Fruit fly (Drosophila melanogaster) whole organism, embryonic: Measurements from ENCODE around the gene CG13833.

Experiments used
- Atf6 ChIP-seq: fragments of 200-800 bp; sonication (Bioruptor generic); IDR thresholded peaks from 2 replicates; pipeline ENCODE4 v1.3.6; 2022; ENCODE audit warnings: missing biosample characterization, missing genetic modification characterization
- B-H2 ChIP-seq: fragments of 200-800 bp; sonication (Bioruptor generic); optimal IDR thresholded peaks from 2 replicates; lab custom pipeline; 2018; ENCODE audit warnings: missing biosample characterization, mild to moderate bottlenecking, missing genetic modification characterization
- Bgb ChIP-seq: fragments of 200-800 bp; sonication (Bioruptor generic); IDR thresholded peaks from 2 replicates; pipeline ENCODE4 v1.3.6; 2022; ENCODE audit warnings: missing biosample characterization, missing genetic modification characterization; ENCODE audit not compliant: partially characterized antibody
- CG10274 ChIP-seq: fragments of 200-800 bp; sonication (Bioruptor generic); optimal IDR thresholded peaks from 3 replicates; lab custom pipeline; 2017; ENCODE audit warnings: missing biosample characterization, mild to moderate bottlenecking, missing genetic modification characterization
- CG10366 ChIP-seq: fragments of 200-800 bp; sonication (Bioruptor generic); IDR thresholded peaks from 2 replicates; pipeline ENCODE4 v1.3.6; 2022; ENCODE audit warnings: missing biosample characterization, missing genetic modification characterization
- CG11093 ChIP-seq: fragments of 200-800 bp; sonication (Bioruptor generic); IDR thresholded peaks from 3 replicates; pipeline ENCODE4 v1.3.6; 2022; ENCODE audit warnings: missing biosample characterization, missing genetic modification characterization
- CG13123 ChIP-seq: fragments of 200-800 bp; sonication (Bioruptor generic); optimal IDR thresholded peaks from 2 replicates; lab custom pipeline; 2016; ENCODE audit warnings: missing biosample characterization, missing genetic modification characterization
- CG13287 ChIP-seq: fragments of 200-800 bp; sonication (Bioruptor generic); IDR thresholded peaks from 2 replicates; pipeline ENCODE4 v1.3.6; 2022; ENCODE audit warnings: missing biosample characterization, missing genetic modification characterization; ENCODE audit not compliant: partially characterized antibody
- CG14441 ChIP-seq: fragments of 200-800 bp; sonication (Bioruptor generic); IDR thresholded peaks from 2 replicates; pipeline ENCODE4 v1.3.6; 2022; ENCODE audit warnings: missing biosample characterization, missing genetic modification characterization
- CG14860 ChIP-seq: fragments of 200-800 bp; sonication (Bioruptor generic); IDR thresholded peaks from 3 replicates; pipeline ENCODE4 v1.3.6; 2022; ENCODE audit warnings: missing biosample characterization, missing genetic modification characterization; ENCODE audit not compliant: partially characterized antibody
- CG1603 ChIP-seq: fragments of 200-800 bp; sonication (Bioruptor generic); optimal IDR thresholded peaks from 2 replicates; lab custom pipeline; 2019; ENCODE audit warnings: missing biosample characterization, mild to moderate bottlenecking, missing genetic modification characterization, moderate library complexity
- CG1647 ChIP-seq: fragments of 200-800 bp; sonication (Bioruptor generic); optimal IDR thresholded peaks from 3 replicates; lab custom pipeline; 2016; ENCODE audit warnings: missing biosample characterization, missing genetic modification characterization
- CG17361 ChIP-seq: fragments of 200-800 bp; sonication (Bioruptor generic); IDR thresholded peaks from 3 replicates; pipeline ENCODE4 v1.3.6; 2022; ENCODE audit warnings: missing biosample characterization, missing genetic modification characterization
- CG18599 ChIP-seq: fragments of 200-800 bp; sonication (Bioruptor generic); optimal IDR thresholded peaks from 3 replicates; lab custom pipeline; 2017; ENCODE audit warnings: missing biosample characterization, missing genetic modification characterization, mild to moderate bottlenecking, moderate library complexity, missing genetic modification reagents
- CG2678 ChIP-seq: fragments of 200-800 bp; sonication (Bioruptor generic); optimal IDR thresholded peaks from 3 replicates; lab custom pipeline; 2019; ENCODE audit warnings: missing biosample characterization, mild to moderate bottlenecking, missing genetic modification characterization, moderate library complexity
- CG32772 ChIP-seq: fragments of 200-800 bp; sonication (Bioruptor generic); IDR thresholded peaks from 2 replicates; pipeline ENCODE4 v1.3.6; 2022; ENCODE audit warnings: missing biosample characterization, missing genetic modification characterization
- CG3838 ChIP-seq: fragments of 200-800 bp; sonication (Bioruptor generic); optimal IDR thresholded peaks from 3 replicates; lab custom pipeline; 2016; ENCODE audit warnings: missing biosample characterization, missing genetic modification characterization
- CG6654 ChIP-seq: fragments of 200-800 bp; sonication (Bioruptor generic); optimal IDR thresholded peaks from 2 replicates; lab custom pipeline; 2017; ENCODE audit warnings: missing biosample characterization, mild to moderate bottlenecking, missing genetic modification characterization
- CG6813 ChIP-seq: fragments of 200-800 bp; sonication (Bioruptor generic); optimal IDR thresholded peaks from 2 replicates; lab custom pipeline; 2017; ENCODE audit warnings: missing biosample characterization, missing genetic modification characterization, mild to moderate bottlenecking, moderate library complexity, missing genetic modification reagents
- CG8089 ChIP-seq: fragments of 200-800 bp; sonication (Bioruptor generic); optimal IDR thresholded peaks from 3 replicates; lab custom pipeline; 2016; ENCODE audit warnings: missing biosample characterization, missing genetic modification characterization
- CHES-1-like ChIP-seq: fragments of 200-800 bp; sonication (Bioruptor generic); optimal IDR thresholded peaks from 2 replicates; lab custom pipeline; 2016; ENCODE audit warnings: missing biosample characterization, missing genetic modification characterization
- Chrac-16 ChIP-seq: fragments of 200-800 bp; sonication (Bioruptor generic); optimal IDR thresholded peaks from 3 replicates; lab custom pipeline; 2016; ENCODE audit warnings: missing biosample characterization, missing genetic modification characterization
- CkIIα-i1 ChIP-seq: fragments of 200-800 bp; sonication (Bioruptor generic); IDR thresholded peaks from 2 replicates; pipeline ENCODE4 v1.3.6; 2022; ENCODE audit warnings: missing biosample characterization, missing genetic modification characterization
- CoRest ChIP-seq: fragments of 200-800 bp; sonication (Bioruptor generic); optimal IDR thresholded peaks from 3 replicates; lab custom pipeline; 2018; ENCODE audit warnings: missing biosample characterization, mild to moderate bottlenecking, missing genetic modification characterization, moderate library complexity
- Mad ChIP-seq: fragments of 200-800 bp; sonication (Bioruptor generic); optimal IDR thresholded peaks from 2 replicates; lab custom pipeline; 2016; ENCODE audit warnings: missing biosample characterization, missing genetic modification characterization
- Meics ChIP-seq: fragments of 200-800 bp; sonication (Bioruptor generic); optimal IDR thresholded peaks from 2 replicates; lab custom pipeline; 2017; ENCODE audit warnings: missing biosample characterization, mild to moderate bottlenecking, missing genetic modification characterization
- NFAT ChIP-seq: fragments of 200-800 bp; sonication (Bioruptor generic); IDR thresholded peaks from 2 replicates; pipeline ENCODE4 v1.3.6; 2022; ENCODE audit warnings: missing biosample characterization, missing genetic modification characterization
- Side ChIP-seq: fragments of 200-800 bp; sonication (Bioruptor generic); optimal IDR thresholded peaks from 2 replicates; lab custom pipeline; 2016; ENCODE audit warnings: missing biosample characterization, missing genetic modification characterization
- Taf1 ChIP-seq: fragments of 200-800 bp; sonication (Bioruptor generic); IDR thresholded peaks from 2 replicates; pipeline ENCODE4 v1.3.6; 2022; ENCODE audit warnings: missing biosample characterization, missing genetic modification characterization
- ato ChIP-seq: fragments of 200-800 bp; sonication (Bioruptor generic); IDR thresholded peaks from 2 replicates; pipeline ENCODE4 v1.3.6; 2022; ENCODE audit warnings: missing biosample characterization, missing genetic modification characterization; ENCODE audit not compliant: partially characterized antibody
- az2 ChIP-seq: fragments of 200-800 bp; sonication (Bioruptor generic); optimal IDR thresholded peaks from 3 replicates; lab custom pipeline; 2016; ENCODE audit warnings: missing biosample characterization, missing genetic modification characterization
- bsh ChIP-seq, 2 experiments: fragments of 200-800 bp; sonication (Bioruptor generic); optimal IDR thresholded peaks; 2 replicates each; lab custom pipeline; 2017 to 2018; ENCODE audit warnings: mild to moderate bottlenecking in 2 of 2, missing biosample characterization in 2 of 2, missing genetic modification characterization in 2 of 2, moderate library complexity in 1 of 2
- dan ChIP-seq: fragments of 200-800 bp; sonication (Bioruptor generic); IDR thresholded peaks from 2 replicates; pipeline ENCODE4 v1.3.6; 2022; ENCODE audit warnings: missing biosample characterization, missing genetic modification characterization
- ems ChIP-seq: fragments of 200-800 bp; sonication (Bioruptor generic); optimal IDR thresholded peaks from 3 replicates; lab custom pipeline; 2016; ENCODE audit warnings: missing biosample characterization, missing genetic modification characterization
- ham ChIP-seq: fragments of 200-800 bp; sonication (Bioruptor generic); IDR thresholded peaks from 2 replicates; pipeline ENCODE4 v1.3.6; 2022; ENCODE audit warnings: missing biosample characterization, missing genetic modification characterization
- hb ChIP-seq: fragments of 200-800 bp; sonication (Bioruptor generic); IDR thresholded peaks from 3 replicates; pipeline ENCODE4 v1.3.6; 2022; ENCODE audit warnings: missing biosample characterization, missing genetic modification characterization; ENCODE audit not compliant: partially characterized antibody
- jigr1 ChIP-seq: fragments of 200-800 bp; sonication (Bioruptor generic); IDR thresholded peaks from 3 replicates; pipeline ENCODE4 v1.3.6; 2022; ENCODE audit warnings: missing biosample characterization, missing genetic modification characterization
- kah ChIP-seq: fragments of 200-800 bp; sonication (Bioruptor generic); optimal IDR thresholded peaks from 2 replicates; lab custom pipeline; 2018; ENCODE audit warnings: missing biosample characterization, mild to moderate bottlenecking, missing genetic modification characterization
- pho ChIP-seq: fragments of 200-800 bp; sonication (Bioruptor generic); optimal IDR thresholded peaks from 2 replicates; lab custom pipeline; 2016; ENCODE audit warnings: missing biosample characterization, missing genetic modification characterization
- pita ChIP-seq: fragments of 200-800 bp; sonication (Bioruptor generic); optimal IDR thresholded peaks from 2 replicates; lab custom pipeline; 2017; ENCODE audit warnings: missing biosample characterization, mild to moderate bottlenecking, missing genetic modification characterization
- pnt ChIP-seq: fragments of 200-800 bp; sonication (Bioruptor generic); optimal IDR thresholded peaks from 3 replicates; lab custom pipeline; 2016; ENCODE audit warnings: missing biosample characterization, missing genetic modification characterization
- psq ChIP-seq: fragments of 200-800 bp; sonication (Bioruptor generic); optimal IDR thresholded peaks from 2 replicates; lab custom pipeline; 2017; ENCODE audit warnings: missing biosample characterization, missing genetic modification characterization
- run ChIP-seq: fragments of 200-800 bp; sonication (Bioruptor generic); optimal IDR thresholded peaks from 3 replicates; lab custom pipeline; 2018; ENCODE audit warnings: missing biosample characterization, mild to moderate bottlenecking, missing genetic modification characterization
- seq ChIP-seq: fragments of 200-800 bp; sonication (Bioruptor generic); IDR thresholded peaks from 2 replicates; pipeline ENCODE4 v1.3.6; 2022; ENCODE audit warnings: missing biosample characterization, missing genetic modification characterization
- slp2 ChIP-seq: fragments of 200-800 bp; sonication (Bioruptor generic); optimal IDR thresholded peaks from 2 replicates; lab custom pipeline; 2016; ENCODE audit warnings: missing biosample characterization, missing genetic modification characterization
- sna ChIP-seq: fragments of 200-800 bp; sonication (Bioruptor generic); IDR thresholded peaks from 2 replicates; pipeline ENCODE4 v1.3.6; 2022; ENCODE audit warnings: missing biosample characterization, missing genetic modification characterization; ENCODE audit not compliant: partially characterized antibody
- trh ChIP-seq: fragments of 200-800 bp; sonication (Bioruptor generic); optimal IDR thresholded peaks from 2 replicates; lab custom pipeline; 2016; ENCODE audit warnings: missing biosample characterization, missing genetic modification characterization
- unc-4 ChIP-seq: fragments of 200-800 bp; sonication (Bioruptor generic); IDR thresholded peaks from 2 replicates; pipeline ENCODE4 v1.3.6; 2022; ENCODE audit warnings: missing biosample characterization, missing genetic modification characterization; ENCODE audit not compliant: partially characterized antibody
- z ChIP-seq: fragments of 200-800 bp; sonication (Bioruptor generic); IDR thresholded peaks from 3 replicates; pipeline ENCODE4 v1.3.6; 2022; ENCODE audit warnings: missing biosample characterization, missing genetic modification characterization
- zfh1 ChIP-seq: fragments of 200-800 bp; sonication (Bioruptor generic); IDR thresholded peaks from 3 replicates; pipeline ENCODE4 v1.3.6; 2022; ENCODE audit warnings: missing biosample characterization, missing genetic modification characterization
- zfh2 ChIP-seq: fragments of 200-800 bp; sonication (Bioruptor generic); optimal IDR thresholded peaks from 2 replicates; lab custom pipeline; 2016; ENCODE audit warnings: missing biosample characterization, missing genetic modification characterization

Gene CG13833

dm6 chr3R:23046529-23046943 lies 11.2 kb upstream of the CG13833 start (continued):
- TF ChIP-seq z (GFP tag; lab: Robert Waterston, UW) (no peak), ato (GFP tag; lab: Robert Waterston, UW) (no peak), CG13123 (no peak), pita (GFP tag; lab: Kevin White, UChicago) (no peak), CHES-1-like (peak; percentile 38), CoRest (peak; percentile 40), slp2 (peak; percentile 0), jigr1 (no peak), ems (no peak), B-H2 (GFP tag; lab: Kevin White, UChicago) (no peak), zfh2 (peak; percentile 70), Mad (peak; percentile 40), Taf1 (GFP tag; lab: Robert Waterston, UW) (no peak), seq (peak; percentile 38), trh (GFP tag; lab: Kevin White, UChicago) (no peak), Meics (GFP tag; lab: Kevin White, UChicago) (peak; percentile 60), CG10366 (GFP tag; lab: Robert Waterston, UW) (peak; percentile 61), CG10274 (GFP tag; lab: Kevin White, UChicago) (peak; percentile 67), CG14860 (GFP tag; lab: Robert Waterston, UW) (no peak), Side (peak; percentile 47), pho (GFP tag; lab: Kevin White, UChicago) (peak; percentile 47), Chrac-16 (GFP tag; lab: Kevin White, UChicago) (no peak), unc-4 (GFP tag; lab: Robert Waterston, UW) (no peak), bsh (GFP tag; optimal IDR thresholded peaks at IDR 0.05; lab: Kevin White, UChicago) (peak in 1 of 2 experiments; percentile 41), CG1603 (tag; lab: Kevin White, UChicago) (peak; percentile 7), CG2678 (tag; lab: Kevin White, UChicago) (peak; percentile 50), run (tag; lab: Kevin White, UChicago) (no peak), az2 (GFP tag; lab: Kevin White, UChicago) (no peak), dan (no peak), CG14441 (GFP tag; lab: Robert Waterston, UW) (peak; percentile 77), CG3838 (no peak), zfh1 (peak; percentile 48; the same call in 1 of the 3 replicates), CG11093 (GFP tag; lab: Robert Waterston, UW) (no peak; the same call in 2 of the 3 replicates), CG6813 (GFP tag; lab: Kevin White, UChicago) (no peak), CG18599 (GFP tag; lab: Kevin White, UChicago) (peak; percentile 45), CG1647 (no peak), ham (GFP tag; lab: Robert Waterston, UW) (no peak), kah (GFP tag; lab: Kevin White, UChicago) (no peak), CG32772 (peak; percentile 54; the same call in 1 of the 2 replicates), Bgb (no peak), CG13287 (GFP tag; lab: Robert Waterston, UW) (no peak), NFAT (GFP tag; lab: Robert Waterston, UW) (0 out of 2 replicates have a peak, but pooled peaks have one; percentile 32), CG8089 (GFP tag; lab: Kevin White, UChicago) (no peak), psq (no peak), Atf6 (GFP tag; lab: Robert Waterston, UW) (peak; percentile 63), sna (GFP tag; lab: Robert Waterston, UW) (no peak), CG17361 (GFP tag; lab: Robert Waterston, UW) (0 out of 3 replicates have a peak, but pooled peaks have one; percentile 32), CG6654 (no peak), pnt (no peak), hb (GFP tag; lab: Robert Waterston, UW) (no peak), CkIIα-i1 (GFP tag; lab: Robert Waterston, UW) (no peak)
